Fruit fly (Drosophila melanogaster): Measurements from ENCODE around the gene CG13999.
A peak's percentile ranks its signal among the peaks of the same experiment; 100 is the strongest.

The CG13999 gene

dm6 chr2L:5944305-5945282, 11.7 kb downstream of the CG13999 start (continued):
- TF ChIP-seq CG18262 (tag; optimal IDR thresholded peaks at IDR 0.05) (no peak), pho (GFP tag; optimal IDR thresholded peaks at IDR 0.05) (no peak), CG8478 (optimal IDR thresholded peaks at IDR 0.05) (no peak), kah (GFP tag; optimal IDR thresholded peaks at IDR 0.05) (no peak), Trl (optimal IDR thresholded peaks at IDR 0.05) (peak in 1 of 2 experiments; percentile 87), Trl (GFP tag; optimal IDR thresholded peaks at IDR 0.05) (peak; percentile 3), CG34422 (GFP tag; IDR thresholded peaks at IDR 0.05) (peak; percentile 35; the same call in 1 of the 3 replicates), Blimp-1 (GFP tag; optimal IDR thresholded peaks at IDR 0.05) (no peak), CG2202 (tag; optimal IDR thresholded peaks at IDR 0.05) (no peak), CG3281 (GFP tag; optimal IDR thresholded peaks at IDR 0.05) (no peak), otp (GFP tag; IDR thresholded peaks at IDR 0.05) (0 out of 3 replicates have a peak, but pooled peaks have one; percentile 18), Drgx (GFP tag; IDR thresholded peaks at IDR 0.05) (no peak), Dp (GFP tag; optimal IDR thresholded peaks at IDR 0.05) (no peak), CG13624 (GFP tag; optimal IDR thresholded peaks at IDR 0.05) (peak; percentile 39), wor (GFP tag; IDR thresholded peaks at IDR 0.05) (no peak), CG8290 (GFP tag; optimal IDR thresholded peaks at IDR 0.05) (no peak), CG8290 (tag; optimal IDR thresholded peaks at IDR 0.05) (no peak), hkb (optimal IDR thresholded peaks at IDR 0.05) (no peak), hkb (GFP tag; IDR thresholded peaks at IDR 0.05) (peak; percentile 63; the same call in 1 of the 2 replicates), da (GFP tag; optimal IDR thresholded peaks at IDR 0.05) (no peak), CG11456 (GFP tag; IDR thresholded peaks at IDR 0.05) (no peak; the same call in 2 of the 3 replicates), CG3163 (GFP tag; optimal IDR thresholded peaks at IDR 0.05) (no peak), CG17568 (GFP tag; optimal IDR thresholded peaks at IDR 0.05) (no peak), CG7271 (tag; optimal IDR thresholded peaks at IDR 0.05) (no peak), insv (GFP tag; optimal IDR thresholded peaks at IDR 0.05) (no peak), salm (tag; optimal IDR thresholded peaks at IDR 0.05) (peak; percentile 25), CG4282 (GFP tag; optimal IDR thresholded peaks at IDR 0.05) (no peak), CG33557 (GFP tag; optimal IDR thresholded peaks at IDR 0.05) (no peak), Side (GFP tag; optimal IDR thresholded peaks at IDR 0.05) (no peak), pum (GFP tag; optimal IDR thresholded peaks at IDR 0.05) (no peak), CG11247 (GFP tag; IDR thresholded peaks at IDR 0.05) (no peak), Rfx (GFP tag; IDR thresholded peaks at IDR 0.05) (peak; percentile 21; the same call in 1 of the 2 replicates), ttk (GFP tag; IDR thresholded peaks at IDR 0.05) (no peak), Hr78 (GFP tag; optimal IDR thresholded peaks at IDR 0.05) (peak in 1 of 2 experiments; percentile 99), CG5953 (GFP tag; IDR thresholded peaks at IDR 0.05) (no peak), CG8089 (GFP tag; optimal IDR thresholded peaks at IDR 0.05) (no peak), CG14050 (GFP tag; IDR thresholded peaks at IDR 0.05) (no peak), CHES-1-like (GFP tag; optimal IDR thresholded peaks at IDR 0.05) (no peak), CG9609 (GFP tag; optimal IDR thresholded peaks at IDR 0.05) (no peak), corto (GFP tag; optimal IDR thresholded peaks at IDR 0.05) (no peak), MBD-R2 (GFP tag; IDR thresholded peaks at IDR 0.05) (peak; percentile 27; the same call in 1 of the 2 replicates), CG12942 (GFP tag; optimal IDR thresholded peaks at IDR 0.05) (no peak), HLHmδ (GFP tag; optimal IDR thresholded peaks at IDR 0.05) (no peak), Hmr (GFP tag; optimal IDR thresholded peaks at IDR 0.05) (no peak), H2.0 (GFP tag; IDR thresholded peaks at IDR 0.05) (peak; percentile 45), CG13424 (tag; optimal IDR thresholded peaks at IDR 0.05) (no peak), Dfd (GFP tag; optimal IDR thresholded peaks at IDR 0.05) (no peak), CG14860 (GFP tag; IDR thresholded peaks at IDR 0.05; ENCODE audit: partially characterized antibody) (no peak), HLH54F (GFP tag; optimal IDR thresholded peaks at IDR 0.05) (no peak), Dll (GFP tag; IDR thresholded peaks at IDR 0.05; ENCODE audit: partially characterized antibody) (peak; percentile 50; the same call in 2 of the 4 replicates)
